Worm (Caenorhabditis elegans) whole organism, late embryonic: ENCODE measurements around the gene ins-15.

ENCODE experiments used
- ceh-24 ChIP-seq: sonication (generic microtip); optimal IDR thresholded peaks from 2 replicates; lab custom pipeline; 2016; ENCODE audit warnings: mild to moderate bottlenecking, missing genetic modification characterization, missing compliant biosample characterization
- ceh-31 ChIP-seq: sonication (generic microtip); optimal IDR thresholded peaks from 2 replicates; lab custom pipeline; 2016; ENCODE audit warnings: missing genetic modification characterization, missing compliant biosample characterization
- ceh-9 ChIP-seq: sonication (generic microtip); optimal IDR thresholded peaks from 2 replicates; lab custom pipeline; 2016; ENCODE audit warnings: mild to moderate bottlenecking, missing genetic modification characterization, inconsistent platforms, missing compliant biosample characterization
- nfya-1 ChIP-seq: sonication (generic microtip); optimal IDR thresholded peaks from 2 replicates; lab custom pipeline; 2017; ENCODE audit warnings: missing genetic modification characterization, mild to moderate bottlenecking, missing compliant biosample characterization, antibody characterized with exemption, moderate library complexity
- nhr-11 ChIP-seq: fragments of 150-350 bp; optimal IDR thresholded peaks from 2 replicates; lab custom pipeline; 2014; ENCODE audit warnings: missing biosample characterization, missing genetic modification characterization
- pax-1 ChIP-seq: fragments of 150-350 bp; optimal IDR thresholded peaks from 2 replicates; lab custom pipeline; 2014; ENCODE audit warnings: missing biosample characterization, missing genetic modification characterization
- pha-4 ChIP-seq: fragments of 150-350 bp; optimal IDR thresholded peaks from 2 replicates; lab custom pipeline; 2018; ENCODE audit warnings: missing biosample characterization, missing genetic modification reagents, missing genetic modification characterization
- pqm-1 ChIP-seq: sonication (generic microtip); optimal IDR thresholded peaks from 2 replicates; lab custom pipeline; 2016; ENCODE audit warnings: missing genetic modification characterization, missing compliant biosample characterization
- sox-2 ChIP-seq: fragments of 200-800 bp; sonication (Bioruptor generic); IDR thresholded peaks from 2 replicates; pipeline ENCODE4 v1.3.6; 2022; ENCODE audit warnings: missing genetic modification reagents, missing genetic modification characterization, missing compliant biosample characterization
- sox-4 ChIP-seq: sonication (generic microtip); optimal IDR thresholded peaks from 2 replicates; lab custom pipeline; 2017; ENCODE audit warnings: mild to moderate bottlenecking, missing genetic modification characterization, inconsistent platforms, missing compliant biosample characterization
- tbx-2 ChIP-seq: sonication (generic microtip); optimal IDR thresholded peaks from 2 replicates; lab custom pipeline; 2016; ENCODE audit warnings: missing genetic modification characterization, missing compliant biosample characterization
- unc-3 ChIP-seq, 2 experiments: fragments of 200-800 bp in 1 of 2; sonication (Bioruptor generic) in 1 of 2; sonication (generic microtip) in 1 of 2; conservative IDR thresholded peaks in 1 of 2; optimal IDR thresholded peaks in 1 of 2; 2 replicates each; pipeline versions ENCODE4 v1.3.6 to Lab custom; 2016 to 2022; ENCODE audit warnings: missing compliant biosample characterization in 2 of 2, missing genetic modification characterization in 2 of 2, missing genetic modification reagents in 1 of 2
- unc-86 ChIP-seq: sonication (generic microtip); optimal IDR thresholded peaks from 2 replicates; lab custom pipeline; 2016; ENCODE audit warnings: missing genetic modification characterization, missing compliant biosample characterization

- TF ChIP-seq ceh-31 (tag; lab: Kevin White, UChicago) (no peak), ceh-24 (no peak), nfya-1 (tag; lab: Kevin White, UChicago) (no peak), pax-1 (tag; lab: Kevin White, UChicago) (no peak), sox-4 (tag; lab: Kevin White, UChicago) (no peak), pqm-1 (tag; lab: Kevin White, UChicago) (no peak), unc-86 (tag; lab: Kevin White, UChicago) (no peak), ceh-9 (tag; lab: Kevin White, UChicago) (no peak), nhr-11 (no peak), sox-2 (GFP tag; lab: Robert Waterston, UW) (no peak), unc-3 (GFP tag; conservative IDR thresholded peaks at IDR 0.05; lab: Robert Waterston, UW) (no peak), unc-3 (tag; optimal IDR thresholded peaks at IDR 0.05; lab: Kevin White, UChicago) (no peak), tbx-2 (tag; lab: Kevin White, UChicago) (no peak), pha-4 (tag; lab: Kevin White, UChicago) (no peak)
Measured at ce11 chrII:6781231-6781630, 36.7 kb upstream of the ins-15 start.
